Fruit fly (Drosophila melanogaster): ENCODE data around the gene Rca1.

The Rca1 gene

dm6 chr2L:6874006-6874405 lies 21.9 kb downstream of the Rca1 start:
- TF ChIP-seq mld (GFP tag; IDR thresholded peaks at IDR 0.05; ENCODE audit: partially characterized antibody) (no peak), en (GFP tag; optimal IDR thresholded peaks at IDR 0.05) (no peak), abd-A (tag; optimal IDR thresholded peaks at IDR 0.05) (peak; percentile 59), CG10431 (GFP tag; optimal IDR thresholded peaks at IDR 0.05) (no peak), Deaf1 (tag; optimal IDR thresholded peaks at IDR 0.05) (peak; percentile 89), Scr (GFP tag; IDR thresholded peaks at IDR 0.05; ENCODE audit: partially characterized antibody) (no peak), scrt (GFP tag; optimal IDR thresholded peaks at IDR 0.05) (no peak), da (GFP tag; optimal IDR thresholded peaks at IDR 0.05) (no peak), CG32772 (GFP tag; IDR thresholded peaks at IDR 0.05) (no peak), dan (GFP tag; IDR thresholded peaks at IDR 0.05) (no peak), Trl (optimal IDR thresholded peaks at IDR 0.05) (peak in 1 of 2 experiments; percentile 65), Trl (GFP tag; optimal IDR thresholded peaks at IDR 0.05) (no peak), CG15011 (GFP tag; optimal IDR thresholded peaks at IDR 0.05) (no peak), Hr39 (optimal IDR thresholded peaks at IDR 0.05) (no peak), Xrp1 (GFP tag; IDR thresholded peaks at IDR 0.05) (no peak), Neu2 (GFP tag; optimal IDR thresholded peaks at IDR 0.05; ENCODE audit: borderline replicate concordance) (no peak), cg (GFP tag; optimal IDR thresholded peaks at IDR 0.05) (no peak), ken (GFP tag; IDR thresholded peaks at IDR 0.05) (no peak), knrl (GFP tag; IDR thresholded peaks at IDR 0.05; ENCODE audit: partially characterized antibody) (no peak), chif (GFP tag; optimal IDR thresholded peaks at IDR 0.05) (no peak), phol (tag; optimal IDR thresholded peaks at IDR 0.05) (no peak), D19B (GFP tag; optimal IDR thresholded peaks at IDR 0.05) (no peak), CG6813 (GFP tag; optimal IDR thresholded peaks at IDR 0.05) (no peak), E2f2 (GFP tag; IDR thresholded peaks at IDR 0.05) (no peak), CG3995 (GFP tag; optimal IDR thresholded peaks at IDR 0.05) (no peak), lola (GFP tag; optimal IDR thresholded peaks at IDR 0.05) (no peak), vfl (GFP tag; optimal IDR thresholded peaks at IDR 0.05) (no peak)

dm6 chr2L:6874526-6875198 lies 22.5 kb downstream of the Rca1 start, which contains the start of gene Nlg2:
Gene Nlg2, plus strand, starts transcription at chr2L:6874900.
- TF ChIP-seq CG6765 (GFP tag; optimal IDR thresholded peaks at IDR 0.05) (peak; percentile 63), Fer2 (tag; optimal IDR thresholded peaks at IDR 0.05) (peak; percentile 23), Ets65A (GFP tag) (peak; percentile 87), CG7556 (GFP tag; optimal IDR thresholded peaks at IDR 0.05) (peak; percentile 90), CG4328 (GFP tag; optimal IDR thresholded peaks at IDR 0.05) (peak; percentile 47), Atf6 (GFP tag; IDR thresholded peaks at IDR 0.05) (0 out of 2 replicates have a peak, but pooled peaks have one; percentile 15), pita (GFP tag; optimal IDR thresholded peaks at IDR 0.05) (no peak), CG13296 (GFP tag; optimal IDR thresholded peaks at IDR 0.05) (peak; percentile 72), CG2712 (tag; optimal IDR thresholded peaks at IDR 0.05) (peak; percentile 69), Dek (tag; optimal IDR thresholded peaks at IDR 0.05) (peak; percentile 48), CG4820 (GFP tag; optimal IDR thresholded peaks at IDR 0.05) (peak; percentile 4), CG30403 (GFP tag; optimal IDR thresholded peaks at IDR 0.05) (peak; percentile 72), CG18262 (tag; optimal IDR thresholded peaks at IDR 0.05) (peak; percentile 74), sim (GFP tag; IDR thresholded peaks at IDR 0.05) (no peak), CG7357 (GFP tag; IDR thresholded peaks at IDR 0.05) (no peak), caup (GFP tag; optimal IDR thresholded peaks at IDR 0.05; ENCODE audit: severe bottlenecking) (peak; percentile 67), BtbVII (GFP tag; optimal IDR thresholded peaks at IDR 0.05) (peak; percentile 68), CG18599 (GFP tag; optimal IDR thresholded peaks at IDR 0.05) (peak; percentile 80), CG9437 (GFP tag; optimal IDR thresholded peaks at IDR 0.05) (peak; percentile 75), PHDP (tag; optimal IDR thresholded peaks at IDR 0.05) (peak; percentile 60), CG16779 (GFP tag; IDR thresholded peaks at IDR 0.05) (peak; percentile 58; the same call in 1 of the 2 replicates), gcm (GFP tag; optimal IDR thresholded peaks at IDR 0.05) (peak; percentile 15), Oaz (GFP tag; IDR thresholded peaks at IDR 0.05) (no peak), Blimp-1 (GFP tag; optimal IDR thresholded peaks at IDR 0.05) (peak; percentile 48)

All from whole organism, embryonic.